Worm (Caenorhabditis elegans): ENCODE results near the gene rnp-2.

The rnp-2 gene

DNA sequence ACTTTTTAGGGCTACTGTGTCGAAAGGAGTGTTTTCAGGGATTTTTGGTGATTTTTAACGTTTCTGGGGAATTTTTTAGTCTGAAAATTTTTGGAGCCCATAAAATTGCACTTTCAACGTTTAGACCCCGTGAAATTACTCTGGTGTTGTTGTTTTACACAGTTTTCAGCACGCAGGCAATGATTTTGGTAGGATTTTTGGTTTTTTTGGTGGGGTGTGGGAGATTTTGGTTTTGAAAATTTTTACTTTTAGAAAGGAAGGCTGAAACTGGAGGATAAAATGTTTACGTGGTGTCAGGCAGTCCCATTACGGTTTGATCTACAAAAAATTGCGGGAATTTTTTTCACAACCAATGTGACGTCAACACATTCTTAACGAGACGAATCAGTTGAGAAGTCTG lies 46.4 kb downstream of the rnp-2 start:
- TF ChIP-seq unc-62 (GFP tag; optimal IDR thresholded peaks at IDR 0.05) = no peak

- TF ChIP-seq unc-62 (GFP tag; optimal IDR thresholded peaks at IDR 0.05) = no peak
Measured at ce11 chrIV:4219983-4220382, 48.1 kb downstream of the rnp-2 start, which contains the start of gene F30B5.11. TSS of gene F30B5.11 (minus strand) at chrIV:4220083.

Data from whole organism, dauer.